Worm (Caenorhabditis elegans) whole organism, L3 larva: Measurements from ENCODE around the gene F20D6.1.

Source experiments
- ZK546.5 ChIP-seq: sonication (generic microtip); optimal IDR thresholded peaks from 2 replicates; lab custom pipeline; 2017; ENCODE audit warnings: missing biosample characterization, missing genetic modification characterization
- ceh-28 ChIP-seq: fragments of 150-350 bp; optimal IDR thresholded peaks from 2 replicates; lab custom pipeline; 2014; ENCODE audit warnings: missing biosample characterization, missing genetic modification reagents, missing genetic modification characterization
- ceh-82 ChIP-seq: fragments of 150-350 bp; optimal IDR thresholded peaks from 2 replicates; lab custom pipeline; 2014; ENCODE audit warnings: missing biosample characterization, missing genetic modification characterization
- ceh-9 ChIP-seq: sonication (generic microtip); optimal IDR thresholded peaks from 2 replicates; lab custom pipeline; 2018; ENCODE audit warnings: missing biosample characterization, missing genetic modification characterization
- egl-27 ChIP-seq: sonication (generic microtip); optimal IDR thresholded peaks from 4 replicates; lab custom pipeline; 2017; ENCODE audit warnings: missing biosample characterization, missing genetic modification reagents, missing genetic modification characterization
- egl-5 ChIP-seq: fragments of 150-350 bp; optimal IDR thresholded peaks from 2 replicates; lab custom pipeline; 2017; ENCODE audit warnings: missing biosample characterization, missing genetic modification reagents, missing genetic modification characterization, inconsistent platforms
- fos-1 ChIP-seq: fragments of 150-350 bp; optimal IDR thresholded peaks from 2 replicates; lab custom pipeline; 2014; ENCODE audit warnings: missing biosample characterization, missing genetic modification characterization
- hmg-11 ChIP-seq: sonication (generic microtip); optimal IDR thresholded peaks from 2 replicates; lab custom pipeline; 2016; ENCODE audit warnings: missing genetic modification characterization, missing compliant biosample characterization
- lin-15B ChIP-seq: fragments of 150-350 bp; optimal IDR thresholded peaks from 2 replicates; lab custom pipeline; 2014; ENCODE audit warnings: missing biosample characterization, missing genetic modification characterization
- nfya-1 ChIP-seq: sonication (generic microtip); optimal IDR thresholded peaks from 2 replicates; lab custom pipeline; 2017; ENCODE audit warnings: missing genetic modification characterization, mild to moderate bottlenecking, missing compliant biosample characterization, antibody characterized with exemption, moderate library complexity; ENCODE audit not compliant: insufficient read depth
- nhr-12 ChIP-seq: fragments of 150-350 bp; optimal IDR thresholded peaks from 2 replicates; lab custom pipeline; 2014; ENCODE audit warnings: missing biosample characterization, missing genetic modification characterization
- nhr-23 ChIP-seq: fragments of 150-350 bp; optimal IDR thresholded peaks from 2 replicates; lab custom pipeline; 2014; ENCODE audit warnings: missing biosample characterization, missing genetic modification reagents, missing genetic modification characterization
- nhr-77 ChIP-seq: fragments of 150-350 bp; optimal IDR thresholded peaks from 2 replicates; lab custom pipeline; 2014; ENCODE audit warnings: missing biosample characterization, missing genetic modification characterization
- pha-4 ChIP-seq: fragments of 150-350 bp; optimal IDR thresholded peaks from 2 replicates; lab custom pipeline; 2014; ENCODE audit warnings: missing biosample characterization, missing genetic modification reagents, missing genetic modification characterization
- sea-2 ChIP-seq: fragments of 150-350 bp; sonication (generic microtip); optimal IDR thresholded peaks from 4 replicates; lab custom pipeline; 2014; ENCODE audit warnings: missing biosample characterization, missing genetic modification reagents, missing genetic modification characterization
- skn-1 ChIP-seq: fragments of 150-350 bp; optimal IDR thresholded peaks from 2 replicates; lab custom pipeline; 2014; ENCODE audit warnings: missing biosample characterization, missing genetic modification characterization
- unc-39 ChIP-seq: sonication (generic microtip); optimal IDR thresholded peaks from 4 replicates; lab custom pipeline; 2017; ENCODE audit warnings: missing biosample characterization, missing genetic modification characterization
- unc-62 ChIP-seq: fragments of 150-350 bp; sonication (generic microtip); optimal IDR thresholded peaks from 4 replicates; lab custom pipeline; 2014; ENCODE audit warnings: missing biosample characterization, missing genetic modification reagents, missing genetic modification characterization
- ztf-11 ChIP-seq: fragments of 150-350 bp; optimal IDR thresholded peaks from 2 replicates; lab custom pipeline; 2014; ENCODE audit warnings: missing biosample characterization, missing genetic modification characterization

F20D6.1 gene

DNA sequence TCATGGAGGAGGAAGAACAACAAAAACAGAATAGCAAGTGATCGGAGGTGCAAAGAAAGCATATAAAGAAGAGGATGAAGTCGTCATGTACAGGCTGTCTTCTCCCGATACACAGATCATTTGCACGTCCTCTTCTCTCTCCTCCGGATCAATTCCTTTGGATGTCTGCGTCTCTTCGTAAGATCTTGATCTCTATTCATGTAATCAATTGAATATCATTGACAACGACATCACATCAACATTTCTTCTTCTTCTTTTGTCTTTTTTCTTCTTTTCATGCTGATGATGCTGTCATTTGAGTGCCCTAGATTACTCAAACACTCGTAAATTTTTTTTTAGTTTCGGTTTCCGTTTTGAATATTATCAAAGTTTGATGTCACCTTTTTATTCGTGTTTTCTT is 47.8 kb downstream of the F20D6.1 start, which contains the start of gene rol-3:
Gene rol-3 (minus strand): TSS at position 120 of the 400 bp plus-strand sequence.
- no peak for TF ChIP-seq skn-1
- TF ChIP-seq ceh-82 (tag; lab: Kevin White, UChicago) = no peak
- TF ChIP-seq unc-39 (tag; lab: Kevin White, UChicago) = no peak
- TF ChIP-seq nhr-12 (tag; lab: Kevin White, UChicago) = no peak
- peak; percentile 73 for TF ChIP-seq ceh-28 (tag; lab: Kevin White, UChicago)
- TF ChIP-seq nhr-23 = peak; percentile 62
- TF ChIP-seq fos-1 = no peak

- TF ChIP-seq fos-1 (no peak), ceh-9 (tag; lab: Kevin White, UChicago) (no peak), pha-4 (no peak), egl-27 (tag; lab: Kevin White, UChicago) (no peak), unc-62 (GFP tag; lab: Kevin White, UChicago) (no peak), nfya-1 (tag; lab: Kevin White, UChicago) (no peak), sea-2 (GFP tag; lab: Kevin White, UChicago) (no peak), egl-5 (tag; lab: Kevin White, UChicago) (no peak), skn-1 (no peak), ztf-11 (tag; lab: Kevin White, UChicago) (no peak), ZK546.5 (no peak), lin-15B (no peak), hmg-11 (tag; lab: Kevin White, UChicago) (no peak), nhr-77 (tag; lab: Kevin White, UChicago) (no peak)
Observed at ce11 chrV:8239928-8240327, 49.4 kb downstream of the F20D6.1 start, which contains the start of gene C16D9.3. TSS of gene C16D9.3 (minus strand) at chrV:8240028.
